Fruit fly (Drosophila melanogaster) S2 (cell line): ENCODE measurements around the gene CG13058.

Source experiments
- CG8478 ChIP-seq: fragments of >200 bp; optimal IDR thresholded peaks from 2 replicates; lab custom pipeline; 2018
- CTCF ChIP-seq, 2 experiments: fragments of >200 bp; optimal IDR thresholded peaks; 2 replicates each; lab custom pipeline; 2018

The CG13058 gene

DNA sequence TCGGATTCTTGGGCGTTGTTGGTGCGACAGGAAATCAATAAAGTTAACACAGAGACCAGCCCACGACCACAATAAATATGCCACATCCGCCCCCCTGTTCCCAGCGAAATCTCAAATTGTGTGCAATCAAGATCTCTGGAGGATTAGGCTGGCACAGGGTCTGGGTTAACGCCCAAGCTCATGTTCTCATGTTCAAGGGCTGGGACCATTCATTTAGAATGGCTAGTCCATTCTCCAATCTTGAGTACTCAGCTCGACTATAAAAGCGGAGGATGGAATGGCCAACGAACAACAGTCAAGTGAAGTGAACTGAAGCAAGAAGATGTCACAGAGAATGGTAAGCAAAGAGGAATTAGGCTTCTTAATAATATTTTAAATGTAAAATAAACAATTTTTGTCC is 4.4 kb downstream of the CG13058 start, which contains the start of gene CG13056:
TSS of gene CG13056 (plus strand) at position 301 of the 400 bp plus-strand sequence.
- TF ChIP-seq CTCF (optimal IDR thresholded peaks at IDR 0.05; lab: Kevin White, UChicago) (no peak), CG8478 (no peak)

- TF ChIP-seq CTCF (optimal IDR thresholded peaks at IDR 0.05; lab: Kevin White, UChicago) (no peak), CG8478 (no peak)
Observed at dm6 chr3L:16334876-16335275, 6.2 kb downstream of the CG13058 start.

DNA sequence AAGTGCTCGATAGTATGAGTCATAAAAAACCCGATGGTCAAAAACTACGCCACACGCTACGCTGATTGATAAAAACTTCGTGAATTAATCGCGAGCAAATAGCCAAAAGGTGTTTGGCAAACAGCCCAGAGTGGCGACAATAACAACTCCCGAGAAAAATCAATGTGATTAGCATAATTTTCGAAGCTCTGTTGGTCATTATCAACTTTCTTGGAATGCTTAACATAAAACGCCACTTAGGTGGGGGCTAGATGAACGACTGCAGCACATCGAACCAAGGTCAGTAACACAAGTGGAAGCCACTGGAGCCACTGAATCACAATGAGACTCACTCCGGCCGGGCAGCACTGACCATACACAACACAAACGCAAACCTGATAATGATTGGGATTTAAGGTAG is 9.1 kb downstream of the CG13058 start:
- TF ChIP-seq CG8478 (no peak), CTCF (optimal IDR thresholded peaks at IDR 0.05; lab: Kevin White, UChicago) (no peak)

- TF ChIP-seq CTCF (optimal IDR thresholded peaks at IDR 0.05; lab: Kevin White, UChicago), result no peak
- TF ChIP-seq CG8478, result no peak
Observed at dm6 chr3L:16338703-16339102, 10.1 kb downstream of the CG13058 start, which contains the start of gene CG4998. Gene CG4998, plus strand, starts transcription at chr3L:16339003.

DNA sequence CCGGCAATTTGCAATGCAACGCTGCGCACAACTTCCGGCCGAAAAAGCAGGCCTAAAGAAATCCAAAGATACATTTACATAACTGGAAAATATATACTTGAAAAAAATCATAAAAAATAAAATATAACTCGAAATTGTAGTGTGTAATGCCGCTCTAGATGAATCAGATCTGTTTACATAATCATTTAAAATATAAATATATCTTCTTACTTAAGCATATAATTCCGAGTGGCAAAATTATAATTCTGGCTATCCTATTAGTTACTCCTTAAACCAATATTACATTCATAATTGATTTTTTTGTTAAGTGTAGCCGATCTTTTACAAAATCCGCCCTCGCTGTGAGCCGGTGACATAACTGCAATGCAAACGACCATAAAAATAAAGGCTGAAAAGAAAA is 10.8 kb downstream of the CG13058 start:
- TF ChIP-seq CG8478, result no peak
- no peak for TF ChIP-seq CTCF (optimal IDR thresholded peaks at IDR 0.05; lab: Kevin White, UChicago)

dm6 chr3L:16339873-16340272 is 11.2 kb downstream of the CG13058 start:
- TF ChIP-seq CTCF (optimal IDR thresholded peaks at IDR 0.05; lab: Kevin White, UChicago) (no peak), CG8478 (no peak)

- TF ChIP-seq CG8478, result no peak
Observed at dm6 chr3L:16346023-16346422, 17.4 kb downstream of the CG13058 start, which contains the start of gene CG33257. Gene CG33257, plus strand, starts transcription at chr3L:16346323.

dm6 chr3L:16347914-16348313 is 19.3 kb downstream of the CG13058 start, which contains the start of gene mRpS34:
Gene mRpS34, plus strand, starts transcription at chr3L:16348074.
- TF ChIP-seq CTCF (optimal IDR thresholded peaks at IDR 0.05; lab: Kevin White, UChicago) (no peak), CG8478 (no peak)

DNA sequence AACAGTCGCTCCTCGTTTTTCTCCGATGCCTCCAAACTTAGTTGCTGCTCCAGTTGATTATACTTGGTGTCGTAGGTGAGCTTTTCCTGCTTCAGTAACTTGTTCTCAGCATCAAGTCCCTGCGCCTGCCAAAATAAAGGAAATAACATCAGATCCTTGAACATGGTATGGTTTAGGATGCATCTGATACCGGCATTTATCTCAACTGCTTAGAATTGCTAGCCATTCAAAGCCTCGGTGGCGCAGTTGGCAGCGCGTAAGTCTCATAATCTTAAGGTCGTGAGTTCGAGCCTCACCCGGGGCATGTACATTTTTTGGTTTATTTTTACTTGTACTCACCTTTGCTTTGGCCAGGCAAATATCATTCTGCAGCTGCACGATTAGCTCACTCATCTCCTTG is 21.0 kb downstream of the CG13058 start:
- TF ChIP-seq CG8478 (no peak), CTCF (optimal IDR thresholded peaks at IDR 0.05; lab: Kevin White, UChicago) (no peak)

dm6 chr3L:16351770-16352429 is 23.3 kb downstream of the CG13058 start, which contains the start of the genes Golgin104 and Tcs3:
Gene Golgin104, minus strand, starts transcription at chr3L:16351951.
Gene Tcs3, plus strand, starts transcription at chr3L:16351991.
- TF ChIP-seq CG8478, result no peak
- TF ChIP-seq CTCF (optimal IDR thresholded peaks at IDR 0.05; lab: Kevin White, UChicago), result no peak

DNA sequence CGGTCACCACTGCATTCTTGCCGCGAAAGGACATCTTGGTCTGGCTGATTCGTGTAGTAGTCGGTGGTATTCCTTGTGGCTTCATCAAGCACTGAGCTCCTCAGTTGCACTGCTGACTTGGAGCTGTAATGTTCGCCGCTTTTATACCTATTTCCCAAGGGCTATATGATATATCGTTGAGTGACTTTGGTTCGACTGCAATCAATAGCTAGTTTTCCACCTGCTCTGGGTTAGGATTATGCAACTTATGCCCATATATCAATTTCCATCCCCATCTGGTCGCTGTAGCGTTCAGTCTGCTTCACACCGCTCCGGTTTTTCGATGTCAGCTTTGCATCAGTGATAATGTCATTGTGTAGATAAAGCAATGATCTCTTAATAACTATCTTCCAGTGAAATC is 25.6 kb downstream of the CG13058 start, which contains the start of gene Pdh:
TSS of gene Pdh (minus strand) at position 101 of the 400 bp plus-strand sequence.
- TF ChIP-seq CTCF (optimal IDR thresholded peaks at IDR 0.05; lab: Kevin White, UChicago) (no peak), CG8478 (no peak)

dm6 chr3L:16356171-16356765 is 27.6 kb downstream of the CG13058 start:
- TF ChIP-seq CTCF (optimal IDR thresholded peaks at IDR 0.05; lab: Kevin White, UChicago), result no peak
- no peak for TF ChIP-seq CG8478

DNA sequence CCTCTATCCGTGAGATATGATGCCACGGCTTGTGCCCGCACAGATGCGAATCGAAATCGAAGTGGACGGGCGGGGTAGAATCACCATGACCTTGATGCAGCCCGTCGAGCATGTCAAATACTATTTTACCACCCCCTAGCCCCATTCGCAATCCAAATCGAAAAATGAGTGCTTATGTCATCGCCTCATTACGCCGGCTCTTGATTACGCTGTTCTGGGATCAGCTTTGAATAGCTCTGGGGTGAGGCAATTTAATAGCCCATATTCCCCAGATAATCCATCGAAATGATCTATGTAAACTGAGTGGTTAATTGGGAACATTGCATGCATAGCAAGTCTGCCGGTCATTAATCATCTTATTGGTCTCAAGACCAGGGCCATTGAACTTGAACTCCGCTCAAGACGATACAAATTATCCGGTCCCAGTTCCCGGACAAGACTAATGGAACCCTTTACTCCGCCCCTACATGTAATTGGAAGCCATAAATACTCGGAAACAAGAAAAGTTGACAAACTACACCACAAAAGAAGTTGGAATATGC is 28.6 kb downstream of the CG13058 start:
- TF ChIP-seq CG8478 (no peak), CTCF (optimal IDR thresholded peaks at IDR 0.05; lab: Kevin White, UChicago) (no peak)

DNA sequence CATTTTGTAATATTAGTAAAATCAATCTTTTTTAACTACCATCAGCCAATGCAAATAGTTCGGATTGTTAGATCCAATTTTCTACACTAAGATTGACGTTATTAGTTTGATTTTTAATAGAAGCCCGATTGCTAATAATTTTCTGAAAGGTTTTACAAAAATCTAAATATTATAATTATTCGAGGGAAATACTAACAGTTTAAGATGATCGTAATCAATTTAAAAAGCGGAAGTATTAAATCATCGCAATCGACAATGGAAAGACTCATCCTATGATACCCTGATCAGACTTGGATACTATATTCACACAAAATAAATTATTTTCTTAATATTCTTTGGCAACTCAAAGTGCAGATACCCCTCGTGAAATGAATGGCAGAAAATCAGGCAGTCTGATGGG is 29.2 kb downstream of the CG13058 start:
- TF ChIP-seq CTCF (optimal IDR thresholded peaks at IDR 0.05; lab: Kevin White, UChicago) (no peak), CG8478 (no peak)

DNA sequence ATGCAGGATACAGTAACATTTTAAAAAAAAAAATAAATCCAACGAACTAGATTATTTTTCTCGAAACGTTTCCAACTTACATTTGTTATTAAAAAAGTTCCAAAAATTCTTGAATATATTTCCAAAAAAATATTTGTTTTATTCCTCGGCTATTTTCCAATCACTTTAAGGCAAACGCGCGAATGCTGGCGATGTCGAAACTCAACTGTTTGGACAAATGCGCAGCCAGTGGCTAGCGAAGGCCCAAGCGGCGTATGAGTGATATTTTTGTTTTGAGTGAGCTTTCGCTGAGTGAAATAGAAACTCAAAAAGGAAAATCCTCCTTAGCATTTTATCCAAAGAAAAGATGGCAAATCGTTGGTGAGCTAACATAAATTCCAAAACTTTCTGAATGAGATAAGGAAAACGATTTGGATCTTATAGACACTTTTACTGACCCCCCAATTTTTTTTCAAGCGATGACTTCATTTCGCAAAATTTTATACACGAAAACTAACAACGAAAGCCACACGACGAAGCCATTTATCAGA is 30.6 kb downstream of the CG13058 start, which contains the start of gene ringer:
TSS of gene ringer (minus strand) at position 210 of the 530 bp plus-strand sequence.
- no peak for TF ChIP-seq CTCF (optimal IDR thresholded peaks at IDR 0.05; lab: Kevin White, UChicago)
- TF ChIP-seq CG8478, result no peak

DNA sequence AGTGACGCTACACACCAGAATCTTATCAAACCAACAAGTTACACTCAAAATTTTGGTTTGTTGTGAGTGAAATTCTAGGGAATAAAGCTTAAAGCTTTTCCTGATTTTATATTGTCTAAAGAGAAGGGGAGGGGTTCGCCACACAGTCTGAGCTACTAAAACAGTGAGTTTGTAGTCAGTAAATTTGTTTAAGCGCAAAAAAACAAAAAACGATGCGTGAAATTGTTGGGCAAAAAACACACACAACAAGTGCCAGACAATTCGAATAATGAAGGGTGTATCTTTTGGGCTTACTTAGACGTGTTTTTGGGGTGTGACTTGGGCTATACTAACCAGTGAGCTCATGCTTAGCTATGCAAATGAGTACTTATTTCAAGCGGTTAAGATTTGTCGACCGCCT is 31.2 kb downstream of the CG13058 start:
- TF ChIP-seq CG8478 (no peak), CTCF (optimal IDR thresholded peaks at IDR 0.05; lab: Kevin White, UChicago) (no peak)
